Worm (Caenorhabditis elegans) whole organism, young adult: ENCODE data around the gene C04H5.7.

Experiments used
- K12H6.12 ChIP-seq: fragments of 200-800 bp; sonication (Bioruptor generic); optimal IDR thresholded peaks from 2 replicates; lab custom pipeline; 2018; ENCODE audit warnings: mild to moderate bottlenecking, missing genetic modification characterization, missing compliant biosample characterization
- die-1 ChIP-seq: sonication (generic microtip); optimal IDR thresholded peaks from 2 replicates; lab custom pipeline; 2016; ENCODE audit warnings: missing genotype, mild to moderate bottlenecking, missing genetic modification characterization, missing compliant biosample characterization
- let-526 ChIP-seq: fragments of 200-800 bp; sonication (Bioruptor generic); IDR thresholded peaks from 2 replicates; pipeline ENCODE4 v1.3.6; 2022; ENCODE audit warnings: missing genetic modification reagents, missing genetic modification characterization, missing compliant biosample characterization
- lin-54 ChIP-seq: fragments of 200-800 bp; sonication (Bioruptor generic); optimal IDR thresholded peaks from 2 replicates; lab custom pipeline; 2018; ENCODE audit warnings: mild to moderate bottlenecking, missing genetic modification characterization, missing compliant biosample characterization

ce11 chrII:14502997-14503396 lies 34.7 kb upstream of the C04H5.7 start, which contains the start of gene K10H10.6:
- TF ChIP-seq let-526 (GFP tag; lab: Robert Waterston, UW) (no peak), lin-54 (GFP tag; lab: Kevin White, UChicago) (no peak), K12H6.12 (tag; lab: Kevin White, UChicago) (no peak), die-1 (tag; lab: Kevin White, UChicago) (no peak)
